Worm (Caenorhabditis elegans) whole organism, young adult: ENCODE measurements around the gene fbxa-138.

Experiments used
- C06A6.2 ChIP-seq: fragments of 200-800 bp; sonication (Bioruptor generic); conservative IDR thresholded peaks from 2 replicates; pipeline ENCODE4 v1.3.6; 2022; ENCODE audit warnings: missing genetic modification characterization, missing compliant biosample characterization
- C17E4.6 ChIP-seq: fragments of 200-800 bp; sonication (Bioruptor generic); IDR thresholded peaks from 2 replicates; pipeline ENCODE4 v1.3.6; 2022; ENCODE audit warnings: missing genetic modification reagents, missing genetic modification characterization, missing compliant biosample characterization
- D2030.7 ChIP-seq: fragments of 200-800 bp; sonication (Bioruptor generic); IDR thresholded peaks from 2 replicates; pipeline ENCODE4 v1.3.6; 2022; ENCODE audit warnings: missing genetic modification reagents, missing genetic modification characterization, missing compliant biosample characterization
- F33H1.4 ChIP-seq: fragments of 200-800 bp; sonication (Bioruptor generic); IDR thresholded peaks from 2 replicates; pipeline ENCODE4 v1.3.6; 2022; ENCODE audit warnings: missing genetic modification reagents, missing genetic modification characterization, missing compliant biosample characterization
- F39B2.1 ChIP-seq: fragments of 200-800 bp; sonication (Bioruptor generic); IDR thresholded peaks from 2 replicates; pipeline ENCODE4 v1.3.6; 2022; ENCODE audit warnings: missing genetic modification reagents, missing genetic modification characterization, missing compliant biosample characterization
- F49E8.2 ChIP-seq: sonication (generic microtip); optimal IDR thresholded peaks from 3 replicates; lab custom pipeline; 2017; ENCODE audit warnings: missing genetic modification characterization, mild to moderate bottlenecking, missing compliant biosample characterization, antibody characterized with exemption, moderate library complexity; ENCODE audit not compliant: insufficient read depth
- F57C9.4 ChIP-seq: sonication (generic microtip); optimal IDR thresholded peaks from 2 replicates; lab custom pipeline; 2017; ENCODE audit warnings: mild to moderate bottlenecking, missing genetic modification characterization, missing compliant biosample characterization
- T07F8.4 ChIP-seq: sonication (generic microtip); optimal IDR thresholded peaks from 2 replicates; lab custom pipeline; 2016; ENCODE audit warnings: mild to moderate bottlenecking, missing genetic modification characterization, moderate library complexity, missing compliant biosample characterization
- T26A5.8 ChIP-seq: sonication (generic microtip); optimal IDR thresholded peaks from 2 replicates; lab custom pipeline; 2016; ENCODE audit warnings: missing genetic modification characterization, missing compliant biosample characterization
- Y56A3A.18 ChIP-seq: fragments of 200-800 bp; sonication (Bioruptor generic); IDR thresholded peaks from 2 replicates; pipeline ENCODE4 v1.3.6; 2022; ENCODE audit warnings: missing genetic modification reagents, missing genetic modification characterization, missing compliant biosample characterization
- Y79H2A.3 ChIP-seq: fragments of 200-800 bp; sonication (Bioruptor generic); conservative IDR thresholded peaks from 2 replicates; pipeline ENCODE4 v1.3.6; 2022; ENCODE audit warnings: missing genetic modification reagents, missing genetic modification characterization, missing compliant biosample characterization
- athp-1 ChIP-seq: sonication (generic microtip); optimal IDR thresholded peaks from 2 replicates; lab custom pipeline; 2017; ENCODE audit warnings: mild to moderate bottlenecking, missing genetic modification characterization, missing compliant biosample characterization
- bed-2 ChIP-seq: fragments of 200-800 bp; sonication (Bioruptor generic); IDR thresholded peaks from 2 replicates; pipeline ENCODE4 v1.3.6; 2022; ENCODE audit warnings: missing genetic modification reagents, missing genetic modification characterization, missing compliant biosample characterization
- ccch-3 ChIP-seq: fragments of 200-800 bp; sonication (Bioruptor generic); optimal IDR thresholded peaks from 2 replicates; lab custom pipeline; 2018; ENCODE audit warnings: mild to moderate bottlenecking, missing genetic modification characterization, missing compliant biosample characterization
- cebp-2 ChIP-seq: fragments of 200-800 bp; sonication (Bioruptor generic); IDR thresholded peaks from 2 replicates; pipeline ENCODE4 v1.3.6; 2022; ENCODE audit warnings: missing genetic modification characterization, missing compliant biosample characterization
- ceh-100 ChIP-seq: fragments of 200-800 bp; sonication (Bioruptor generic); IDR thresholded peaks from 2 replicates; pipeline ENCODE4 v1.3.6; 2022; ENCODE audit warnings: missing genetic modification reagents, missing genetic modification characterization, missing compliant biosample characterization
- ceh-40 ChIP-seq: fragments of 200-800 bp; sonication (Bioruptor generic); IDR thresholded peaks from 2 replicates; pipeline ENCODE4 v1.3.6; 2022; ENCODE audit warnings: missing genetic modification characterization, missing compliant biosample characterization
- fkh-3 ChIP-seq: sonication (generic microtip); optimal IDR thresholded peaks from 2 replicates; lab custom pipeline; 2016; ENCODE audit warnings: mild to moderate bottlenecking, missing genetic modification characterization, missing compliant biosample characterization
- him-1 ChIP-seq: sonication (generic microtip); optimal IDR thresholded peaks from 2 replicates; lab custom pipeline; 2016; ENCODE audit warnings: missing genotype, missing genetic modification reagents, missing genetic modification characterization, missing compliant biosample characterization
- hmg-1.2 ChIP-seq: fragments of 200-800 bp; sonication (Bioruptor generic); IDR thresholded peaks from 2 replicates; pipeline ENCODE4 v1.3.6; 2022; ENCODE audit warnings: missing genetic modification reagents, missing genetic modification characterization, missing compliant biosample characterization
- hrde-1 ChIP-seq: sonication (generic microtip); optimal IDR thresholded peaks from 2 replicates; lab custom pipeline; 2016; ENCODE audit warnings: missing genetic modification characterization, mild to moderate bottlenecking, missing compliant biosample characterization, moderate library complexity, missing genotype, missing genetic modification reagents, borderline replicate concordance
- lin-40 ChIP-seq: sonication (generic microtip); optimal IDR thresholded peaks from 2 replicates; lab custom pipeline; 2016; ENCODE audit warnings: missing genetic modification characterization, mild to moderate bottlenecking, missing compliant biosample characterization, missing genotype, missing genetic modification reagents
- lin-54 ChIP-seq: fragments of 200-800 bp; sonication (Bioruptor generic); optimal IDR thresholded peaks from 2 replicates; lab custom pipeline; 2018; ENCODE audit warnings: mild to moderate bottlenecking, missing genetic modification characterization, missing compliant biosample characterization
- lsl-1 ChIP-seq: fragments of 200-800 bp; sonication (Bioruptor generic); optimal IDR thresholded peaks from 2 replicates; lab custom pipeline; 2018; ENCODE audit warnings: mild to moderate bottlenecking, missing genetic modification characterization, moderate library complexity, missing compliant biosample characterization
- lsy-27 ChIP-seq: sonication (generic microtip); optimal IDR thresholded peaks from 2 replicates; lab custom pipeline; 2017; ENCODE audit warnings: missing genetic modification characterization, mild to moderate bottlenecking, missing compliant biosample characterization, antibody characterized with exemption, missing genotype, borderline replicate concordance; ENCODE audit not compliant: insufficient read depth
- madf-10 ChIP-seq: sonication (generic microtip); optimal IDR thresholded peaks from 2 replicates; lab custom pipeline; 2016; ENCODE audit warnings: mild to moderate bottlenecking, missing genetic modification characterization, missing compliant biosample characterization
- mcd-1 ChIP-seq: fragments of 200-800 bp; sonication (Bioruptor generic); IDR thresholded peaks from 2 replicates; pipeline ENCODE4 v1.3.6; 2022; ENCODE audit warnings: missing genetic modification reagents, missing genetic modification characterization, missing compliant biosample characterization
- mel-28 ChIP-seq: sonication (generic microtip); optimal IDR thresholded peaks from 2 replicates; lab custom pipeline; 2016; ENCODE audit warnings: borderline replicate concordance, mild to moderate bottlenecking, missing genetic modification characterization, missing compliant biosample characterization
- nfyb-1 ChIP-seq: fragments of 200-800 bp; sonication (Bioruptor generic); IDR thresholded peaks from 2 replicates; pipeline ENCODE4 v1.3.6; 2022; ENCODE audit warnings: missing genetic modification reagents, missing genetic modification characterization, missing compliant biosample characterization
- nhr-120 ChIP-seq: fragments of 200-800 bp; sonication (Bioruptor generic); IDR thresholded peaks from 2 replicates; pipeline ENCODE4 v1.3.6; 2022; ENCODE audit warnings: missing genetic modification characterization, missing compliant biosample characterization
- nhr-80 ChIP-seq: sonication (generic microtip); optimal IDR thresholded peaks from 2 replicates; lab custom pipeline; 2016; ENCODE audit warnings: missing genetic modification characterization, missing compliant biosample characterization
- rec-8 ChIP-seq, 2 experiments: sonication (generic microtip); optimal IDR thresholded peaks; 2 replicates each; lab custom pipeline; 2016; ENCODE audit warnings: mild to moderate bottlenecking in 2 of 2, missing genetic modification characterization in 2 of 2, missing genetic modification reagents in 2 of 2, missing genotype in 2 of 2, missing biosample characterization in 1 of 2, missing compliant biosample characterization in 1 of 2, moderate library complexity in 1 of 2
- snpc-1.3 ChIP-seq: sonication (generic microtip); optimal IDR thresholded peaks from 2 replicates; lab custom pipeline; 2017; ENCODE audit warnings: missing genetic modification characterization, mild to moderate bottlenecking, missing compliant biosample characterization, antibody characterized with exemption, moderate library complexity, missing genotype, missing genetic modification reagents; ENCODE audit not compliant: insufficient read depth
- snpc-3.4 ChIP-seq: sonication (generic microtip); optimal IDR thresholded peaks from 2 replicates; lab custom pipeline; 2017; ENCODE audit warnings: missing genetic modification characterization, mild to moderate bottlenecking, missing compliant biosample characterization, antibody characterized with exemption, moderate library complexity, missing genotype, missing genetic modification reagents
- tlf-1 ChIP-seq: fragments of 200-800 bp; sonication (Bioruptor generic); optimal IDR thresholded peaks from 2 replicates; lab custom pipeline; 2018; ENCODE audit warnings: mild to moderate bottlenecking, missing genetic modification characterization, missing compliant biosample characterization
- ztf-18 ChIP-seq: sonication (generic microtip); optimal IDR thresholded peaks from 2 replicates; lab custom pipeline; 2016; ENCODE audit warnings: missing genotype, mild to moderate bottlenecking, missing genetic modification characterization, missing compliant biosample characterization
- ztf-22 ChIP-seq: fragments of 200-800 bp; sonication (Bioruptor generic); optimal IDR thresholded peaks from 2 replicates; lab custom pipeline; 2018; ENCODE audit warnings: mild to moderate bottlenecking, missing genetic modification characterization, moderate library complexity, missing compliant biosample characterization
- ztf-26 ChIP-seq: sonication (generic microtip); optimal IDR thresholded peaks from 2 replicates; lab custom pipeline; 2017; ENCODE audit warnings: missing genetic modification characterization, missing compliant biosample characterization
- ztf-3 ChIP-seq: fragments of 200-800 bp; sonication (Bioruptor generic); optimal IDR thresholded peaks from 2 replicates; lab custom pipeline; 2018; ENCODE audit warnings: mild to moderate bottlenecking, missing genetic modification characterization, missing compliant biosample characterization

Gene fbxa-138

ce11 chrIII:1350745-1351144 is 33.3 kb downstream of the fbxa-138 start, which contains the start of gene Y82E9BL.3:
TSS of gene Y82E9BL.3 (minus strand) at chrIII:1350845.
- no peak for TF ChIP-seq ceh-40 (GFP tag; lab: Robert Waterston, UW)
- TF ChIP-seq lin-54 = no peak
- no peak for TF ChIP-seq F57C9.4 (tag; lab: Kevin White, UChicago)
- no peak for TF ChIP-seq C17E4.6 (GFP tag; lab: Robert Waterston, UW)
- TF ChIP-seq snpc-1.3 = no peak
- TF ChIP-seq athp-1 (tag; lab: Kevin White, UChicago) = no peak
- no peak for TF ChIP-seq rec-8 (tag; optimal IDR thresholded peaks at IDR 0.05; lab: Kevin White, UChicago)
- no peak for TF ChIP-seq C06A6.2 (GFP tag; lab: Robert Waterston, UW)
- no peak for TF ChIP-seq nhr-120 (GFP tag; lab: Robert Waterston, UW)

ce11 chrIII:1349313-1349712 is 34.7 kb downstream of the fbxa-138 start, which contains the start of gene fbxa-25:
TSS of gene fbxa-25 (minus strand) at chrIII:1349450.
- TF ChIP-seq Y56A3A.18 (GFP tag; lab: Robert Waterston, UW) = no peak
- TF ChIP-seq lin-40 (tag; lab: Kevin White, UChicago) = no peak
- TF ChIP-seq nhr-80 (tag; lab: Kevin White, UChicago) = peak; percentile 15
- no peak for TF ChIP-seq mcd-1 (GFP tag; lab: Robert Waterston, UW)
- no peak for TF ChIP-seq T26A5.8 (tag; lab: Kevin White, UChicago)
- TF ChIP-seq ceh-100 = no peak

DNA sequence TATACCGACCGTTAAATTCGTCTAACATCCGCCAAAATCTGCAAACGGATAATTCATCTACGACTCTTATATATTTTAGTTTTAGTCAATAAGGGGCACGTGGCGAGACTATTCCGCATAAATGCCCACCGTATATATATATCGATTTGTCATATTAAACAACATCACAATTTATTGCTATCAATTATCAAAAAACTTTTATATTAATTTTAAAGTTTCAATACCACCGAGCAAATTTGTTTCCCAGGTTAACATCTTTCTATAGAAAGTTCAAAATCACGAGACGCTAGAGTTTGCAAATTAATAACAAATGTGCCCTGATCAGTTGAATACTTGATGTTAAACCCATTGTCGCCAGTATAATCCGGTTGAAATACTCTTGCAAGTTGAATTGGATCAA is 36.5 kb downstream of the fbxa-138 start, which contains the start of gene Y82E9BL.5:
TSS of gene Y82E9BL.5 (minus strand) at position 101 of the 400 bp plus-strand sequence.
- TF ChIP-seq ccch-3 (no peak), ztf-3 (GFP tag; lab: Kevin White, UChicago) (no peak), C06A6.2 (GFP tag; lab: Robert Waterston, UW) (no peak), cebp-2 (no peak), ztf-18 (tag; lab: Kevin White, UChicago) (no peak), nfyb-1 (GFP tag; lab: Robert Waterston, UW) (no peak), F49E8.2 (no peak), mel-28 (tag; lab: Kevin White, UChicago) (no peak), fkh-3 (tag; lab: Kevin White, UChicago) (no peak), lsl-1 (GFP tag; lab: Kevin White, UChicago) (no peak)

DNA sequence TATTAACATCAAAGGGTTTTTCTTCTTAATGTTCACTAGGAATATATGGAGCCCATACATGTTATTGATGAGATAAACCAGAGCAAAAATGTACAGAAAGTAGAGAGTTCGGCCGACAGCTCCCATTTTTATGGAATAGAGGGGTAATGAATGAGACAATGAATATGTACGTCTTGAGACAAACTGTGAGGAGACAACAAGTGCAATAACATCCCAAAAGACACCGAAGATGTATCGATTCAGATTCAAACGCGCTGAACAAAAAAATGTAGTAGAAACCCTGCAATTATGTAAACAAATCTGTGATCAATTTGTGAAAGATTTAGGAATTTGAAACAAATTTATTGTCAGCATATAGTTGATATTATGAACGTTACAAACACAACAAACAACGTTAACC is 37.0 kb downstream of the fbxa-138 start:
- no peak for TF ChIP-seq tlf-1 (GFP tag; lab: Kevin White, UChicago)
- no peak for TF ChIP-seq mcd-1 (GFP tag; lab: Robert Waterston, UW)
- no peak for TF ChIP-seq hmg-1.2 (GFP tag; lab: Robert Waterston, UW)
- no peak for TF ChIP-seq T07F8.4 (tag; lab: Kevin White, UChicago)
- no peak for TF ChIP-seq Y79H2A.3 (GFP tag; lab: Robert Waterston, UW)
- no peak for TF ChIP-seq D2030.7 (GFP tag; lab: Robert Waterston, UW)
- no peak for TF ChIP-seq lsy-27 (tag; lab: Kevin White, UChicago)
- no peak for TF ChIP-seq madf-10
- TF ChIP-seq snpc-3.4 = no peak
- TF ChIP-seq ccch-3 = no peak
- no peak for TF ChIP-seq F39B2.1 (GFP tag; lab: Robert Waterston, UW)
- TF ChIP-seq hrde-1 (tag; lab: Kevin White, UChicago) = no peak
- TF ChIP-seq ztf-22 (GFP tag; lab: Kevin White, UChicago) = no peak
- TF ChIP-seq him-1 (tag; lab: Kevin White, UChicago) = no peak
- TF ChIP-seq ztf-26 (tag; lab: Kevin White, UChicago) = no peak
- TF ChIP-seq bed-2 = no peak
- TF ChIP-seq F33H1.4 (GFP tag; lab: Robert Waterston, UW) = no peak
